Fruit fly (Drosophila melanogaster): ENCODE measurements around the gene CG31798.

dm6 chr2L:19389749-19390148 is 4.2 kb upstream of the CG31798 start, which contains the start of gene CG17549:
- TF ChIP-seq CG11617 (GFP tag; optimal IDR thresholded peaks at IDR 0.05) (no peak), kay (GFP tag; ENCODE audit: borderline replicate concordance) (no peak), CG7045 (GFP tag; optimal IDR thresholded peaks at IDR 0.05) (no peak), toe (GFP tag; optimal IDR thresholded peaks at IDR 0.05) (no peak), ovo (GFP tag; optimal IDR thresholded peaks at IDR 0.05) (no peak), CG7101 (tag; optimal IDR thresholded peaks at IDR 0.05) (no peak), cnc (optimal IDR thresholded peaks at IDR 0.05) (no peak), bab1 (GFP tag; optimal IDR thresholded peaks at IDR 0.05) (no peak), Hr96 (GFP tag; optimal IDR thresholded peaks at IDR 0.05) (no peak), CG5204 (GFP tag; optimal IDR thresholded peaks at IDR 0.05) (no peak), CG33017 (tag; optimal IDR thresholded peaks at IDR 0.05) (no peak), Mnt (GFP tag; optimal IDR thresholded peaks at IDR 0.05) (no peak)
